Fruit fly (Drosophila melanogaster): ENCODE data around the gene JMJD7.

Gene JMJD7

DNA sequence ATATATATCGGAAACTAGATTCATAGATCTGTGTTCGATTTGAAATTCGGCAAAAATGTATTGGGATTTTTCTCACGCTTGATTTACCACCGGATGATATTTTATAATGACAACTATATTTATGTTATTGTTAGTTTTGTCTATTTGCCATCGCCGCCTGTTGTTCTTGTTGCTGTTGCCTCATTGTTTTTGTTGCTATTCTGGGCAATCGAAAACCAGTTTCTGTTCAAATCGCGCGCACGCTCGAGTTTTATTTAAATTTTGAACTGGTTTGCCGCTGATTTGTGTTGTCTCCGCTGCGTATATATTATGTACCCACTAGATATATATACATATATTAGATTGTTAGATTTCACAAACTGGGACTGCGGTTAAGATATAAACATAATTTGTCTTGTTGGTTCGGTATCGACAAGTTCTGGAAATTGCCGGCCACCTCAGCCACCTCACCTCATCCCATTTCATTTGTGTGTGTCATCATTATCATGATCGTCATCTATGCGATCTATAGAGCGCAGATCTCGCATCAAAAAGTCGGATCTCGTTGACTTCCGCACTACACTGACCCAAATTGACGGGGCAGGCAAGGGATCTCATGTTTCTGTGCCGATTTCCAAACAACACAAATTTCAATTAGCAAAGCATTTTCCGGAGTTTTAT, 40.7 kb upstream of the JMJD7 start:
- TF ChIP-seq sd (tag; optimal IDR thresholded peaks at IDR 0.05) (peak; percentile 46), chinmo (GFP tag; IDR thresholded peaks at IDR 0.05; ENCODE audit: partially characterized antibody) (peak; percentile 73; the same call in 1 of the 4 replicates), Eip74EF (GFP tag; optimal IDR thresholded peaks at IDR 0.05) (peak in 1 of 2 experiments; percentile 25), CG43689 (GFP tag; IDR thresholded peaks at IDR 0.05) (no peak), CG13894 (tag; optimal IDR thresholded peaks at IDR 0.05) (peak; percentile 82), CG10543 (GFP tag; optimal IDR thresholded peaks at IDR 0.05) (peak; percentile 3), sens (GFP tag) (peak; percentile 0), Dad (GFP tag; optimal IDR thresholded peaks at IDR 0.05) (no peak), vvl (GFP tag; IDR thresholded peaks at IDR 0.05) (0 out of 2 replicates have a peak, but pooled peaks have one; percentile 60), grn (GFP tag; optimal IDR thresholded peaks at IDR 0.05) (peak; percentile 76), trh (GFP tag; optimal IDR thresholded peaks at IDR 0.05) (no peak), CG12769 (tag; optimal IDR thresholded peaks at IDR 0.05) (peak; percentile 73), Dbx (GFP tag; IDR thresholded peaks at IDR 0.05) (no peak), abd-A (tag; optimal IDR thresholded peaks at IDR 0.05) (peak; percentile 93), Meics (GFP tag; optimal IDR thresholded peaks at IDR 0.05) (no peak), phol (tag; optimal IDR thresholded peaks at IDR 0.05) (no peak), CG4360 (GFP tag; IDR thresholded peaks at IDR 0.05) (peak; percentile 61)

DNA sequence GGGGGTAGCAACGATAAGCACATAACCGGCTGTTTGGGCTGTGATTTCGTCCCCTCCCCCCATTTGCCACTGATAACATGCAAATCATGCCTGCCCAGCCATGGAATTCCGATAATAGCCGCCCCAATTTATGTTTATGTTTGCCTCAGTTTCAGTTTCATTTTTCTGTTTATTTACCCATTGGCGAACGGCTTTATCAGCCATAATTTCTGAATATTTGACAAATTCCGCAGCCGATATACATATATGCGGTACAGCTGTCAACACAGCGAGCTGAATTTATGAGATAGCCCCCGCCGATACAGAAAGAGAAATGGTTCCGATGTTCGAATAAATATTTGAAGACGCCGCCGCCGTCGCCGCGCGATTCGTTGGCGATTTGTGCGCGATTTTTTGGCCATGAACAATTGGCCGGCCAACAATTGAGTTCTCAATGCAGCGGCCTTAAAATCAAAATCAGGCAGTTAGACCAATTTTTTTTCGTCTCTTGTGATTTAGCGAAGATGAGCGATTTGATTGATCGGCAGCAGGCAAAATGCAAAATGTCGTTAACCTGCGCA, 39.2 kb upstream of the JMJD7 start:
- TF ChIP-seq sens-2 (GFP tag; IDR thresholded peaks at IDR 0.05) (0 out of 2 replicates have a peak, but pooled peaks have one; percentile 23), exex (tag; optimal IDR thresholded peaks at IDR 0.05) (peak; percentile 77), Trl (optimal IDR thresholded peaks at IDR 0.05) (no peak), Trl (GFP tag; optimal IDR thresholded peaks at IDR 0.05) (no peak), abd-A (tag; optimal IDR thresholded peaks at IDR 0.05) (peak; percentile 22), pita (GFP tag; optimal IDR thresholded peaks at IDR 0.05) (no peak), gem (tag; optimal IDR thresholded peaks at IDR 0.05) (peak; percentile 2), bowl (GFP tag; IDR thresholded peaks at IDR 0.05) (no peak), CG10543 (GFP tag; optimal IDR thresholded peaks at IDR 0.05) (no peak), Xrp1 (GFP tag; IDR thresholded peaks at IDR 0.05) (no peak), Stat92E (GFP tag; optimal IDR thresholded peaks at IDR 0.05) (no peak), vnd (GFP tag; IDR thresholded peaks at IDR 0.05; ENCODE audit: partially characterized antibody) (no peak), mirr (GFP tag; optimal IDR thresholded peaks at IDR 0.05) (peak; percentile 83), Med (GFP tag) (peak; percentile 61), Mrtf (GFP tag; IDR thresholded peaks at IDR 0.05) (no peak), lab (GFP tag; optimal IDR thresholded peaks at IDR 0.05) (peak; percentile 12), BtbVII (GFP tag; optimal IDR thresholded peaks at IDR 0.05) (peak; percentile 12), sob (GFP tag; IDR thresholded peaks at IDR 0.05) (no peak), CG3281 (GFP tag; optimal IDR thresholded peaks at IDR 0.05) (no peak), grn (GFP tag; optimal IDR thresholded peaks at IDR 0.05) (no peak), dmrt11E (tag; optimal IDR thresholded peaks at IDR 0.05) (no peak), CG8089 (GFP tag; optimal IDR thresholded peaks at IDR 0.05) (no peak), gsb-n (tag; optimal IDR thresholded peaks at IDR 0.05) (no peak), ssp (GFP tag; IDR thresholded peaks at IDR 0.05) (no peak), ems (GFP tag; optimal IDR thresholded peaks at IDR 0.05) (no peak), yki (optimal IDR thresholded peaks at IDR 0.05) (no peak), wor (GFP tag; IDR thresholded peaks at IDR 0.05) (no peak), Antp (GFP tag; optimal IDR thresholded peaks at IDR 0.05) (no peak), bsh (GFP tag; optimal IDR thresholded peaks at IDR 0.05) (no peak), dm (GFP tag; optimal IDR thresholded peaks at IDR 0.05) (no peak), tgo (GFP tag; IDR thresholded peaks at IDR 0.05) (no peak), CG2678 (tag; optimal IDR thresholded peaks at IDR 0.05) (no peak), zen2 (GFP tag; IDR thresholded peaks at IDR 0.05; ENCODE audit: partially characterized antibody) (no peak), Fer1 (GFP tag; optimal IDR thresholded peaks at IDR 0.05) (no peak), eve (GFP tag; optimal IDR thresholded peaks at IDR 0.05) (no peak)

Data from whole organism, embryonic.